Fruit fly (Drosophila melanogaster) whole organism, embryonic: ENCODE results near the gene CG10214.

Experiments
- ATbp ChIP-seq: fragments of 200-800 bp; sonication (Bioruptor generic); optimal IDR thresholded peaks from 2 replicates; lab custom pipeline; 2017; ENCODE audit warnings: missing biosample characterization, mild to moderate bottlenecking, missing genetic modification characterization, missing genetic modification reagents
- Atf-2 ChIP-seq: fragments of 200-800 bp; sonication (Bioruptor generic); optimal IDR thresholded peaks from 2 replicates; lab custom pipeline; 2016; ENCODE audit warnings: missing biosample characterization, missing genetic modification characterization
- C15 ChIP-seq: fragments of 200-800 bp; sonication (Bioruptor generic); IDR thresholded peaks from 3 replicates; pipeline ENCODE4 v1.3.6; 2022; ENCODE audit warnings: missing biosample characterization, missing genetic modification characterization
- CG10979 ChIP-seq: fragments of 200-800 bp; sonication (Bioruptor generic); optimal IDR thresholded peaks from 2 replicates; lab custom pipeline; 2018; ENCODE audit warnings: missing biosample characterization, mild to moderate bottlenecking, missing genetic modification characterization, moderate library complexity
- CG11247 ChIP-seq: fragments of 200-800 bp; sonication (Bioruptor generic); IDR thresholded peaks from 2 replicates; pipeline ENCODE4 v1.3.6; 2022; ENCODE audit warnings: missing biosample characterization, missing genetic modification characterization
- CG11695 ChIP-seq: fragments of 200-800 bp; sonication (Bioruptor generic); IDR thresholded peaks from 3 replicates; pipeline ENCODE4 v1.3.6; 2022; ENCODE audit warnings: missing biosample characterization, missing genetic modification characterization
- CG11723 ChIP-seq: fragments of 200-800 bp; sonication (Bioruptor generic); optimal IDR thresholded peaks from 2 replicates; lab custom pipeline; 2017; ENCODE audit warnings: missing biosample characterization, mild to moderate bottlenecking, missing genetic modification characterization
- CG12104 ChIP-seq: fragments of 200-800 bp; sonication (Bioruptor generic); optimal IDR thresholded peaks from 3 replicates; lab custom pipeline; 2016; ENCODE audit warnings: missing biosample characterization, missing genetic modification characterization
- CG13424 ChIP-seq: fragments of 200-800 bp; sonication (Bioruptor generic); optimal IDR thresholded peaks from 2 replicates; lab custom pipeline; 2019; ENCODE audit warnings: missing biosample characterization, mild to moderate bottlenecking, missing genetic modification characterization, moderate library complexity
- CG15514 ChIP-seq: fragments of 200-800 bp; sonication (Bioruptor generic); optimal IDR thresholded peaks from 3 replicates; lab custom pipeline; 2017; ENCODE audit warnings: missing biosample characterization, missing genetic modification characterization, mild to moderate bottlenecking, moderate library complexity, missing genetic modification reagents
- CG15601 ChIP-seq: fragments of 200-800 bp; sonication (Bioruptor generic); optimal IDR thresholded peaks from 3 replicates; lab custom pipeline; 2019; ENCODE audit warnings: missing biosample characterization, mild to moderate bottlenecking, missing genetic modification characterization, moderate library complexity
- CG17802 ChIP-seq: fragments of 200-800 bp; sonication (Bioruptor generic); optimal IDR thresholded peaks from 2 replicates; lab custom pipeline; 2018; ENCODE audit warnings: missing biosample characterization, mild to moderate bottlenecking, missing genetic modification characterization, moderate library complexity
- CG17829 ChIP-seq: fragments of 200-800 bp; optimal IDR thresholded peaks from 2 replicates; lab custom pipeline; 2019; ENCODE audit warnings: missing biosample characterization, mild to moderate bottlenecking, missing genetic modification characterization, moderate library complexity
- CG2199 ChIP-seq: fragments of 200-800 bp; sonication (Bioruptor generic); IDR thresholded peaks from 3 replicates; pipeline ENCODE4 v1.3.6; 2022; ENCODE audit warnings: missing biosample characterization, missing genetic modification characterization
- CG2889 ChIP-seq: fragments of 200-800 bp; sonication (Bioruptor generic); IDR thresholded peaks from 3 replicates; pipeline ENCODE4 v1.3.6; 2022; ENCODE audit warnings: missing biosample characterization, missing genetic modification characterization
- CG31224 ChIP-seq: fragments of 200-800 bp; sonication (Bioruptor generic); IDR thresholded peaks from 2 replicates; pipeline ENCODE4 v1.3.6; 2022; ENCODE audit warnings: missing biosample characterization, missing genetic modification characterization
- CG3838 ChIP-seq: fragments of 200-800 bp; sonication (Bioruptor generic); optimal IDR thresholded peaks from 3 replicates; lab custom pipeline; 2016; ENCODE audit warnings: missing biosample characterization, missing genetic modification characterization
- CG4404 ChIP-seq: fragments of 200-800 bp; sonication (Bioruptor generic); IDR thresholded peaks from 2 replicates; pipeline ENCODE4 v1.3.6; 2022; ENCODE audit warnings: missing biosample characterization, missing genetic modification characterization
- CG6854 ChIP-seq: fragments of 200-800 bp; sonication (Bioruptor generic); optimal IDR thresholded peaks from 3 replicates; lab custom pipeline; 2017; ENCODE audit warnings: missing biosample characterization, mild to moderate bottlenecking, missing genetic modification characterization
- CG9215 ChIP-seq: fragments of 200-800 bp; sonication (Bioruptor generic); IDR thresholded peaks from 2 replicates; pipeline ENCODE4 v1.3.6; 2022; ENCODE audit warnings: missing biosample characterization, missing genetic modification characterization
- CG9727 ChIP-seq: fragments of 200-800 bp; sonication (Bioruptor generic); optimal IDR thresholded peaks from 3 replicates; lab custom pipeline; 2017; ENCODE audit warnings: missing biosample characterization, mild to moderate bottlenecking, missing genetic modification characterization
- CG9797 ChIP-seq: fragments of 200-800 bp; sonication (Bioruptor generic); optimal IDR thresholded peaks from 3 replicates; lab custom pipeline; 2018; ENCODE audit warnings: missing biosample characterization, mild to moderate bottlenecking, missing genetic modification characterization
- Ets97D ChIP-seq: fragments of 200-800 bp; sonication (Bioruptor generic); optimal IDR thresholded peaks from 3 replicates; lab custom pipeline; 2016; ENCODE audit warnings: missing biosample characterization, missing genetic modification characterization
- HLHmδ ChIP-seq: fragments of 200-800 bp; sonication (Bioruptor generic); optimal IDR thresholded peaks from 2 replicates; lab custom pipeline; 2018; ENCODE audit warnings: missing biosample characterization, mild to moderate bottlenecking, missing genetic modification characterization, moderate library complexity
- Hand ChIP-seq: fragments of 200-800 bp; sonication (Bioruptor generic); optimal IDR thresholded peaks from 2 replicates; lab custom pipeline; 2017; ENCODE audit warnings: mild to moderate bottlenecking, missing biosample characterization, missing genetic modification reagents, missing genetic modification characterization
- Neu2 ChIP-seq: fragments of 200-800 bp; sonication (Bioruptor generic); optimal IDR thresholded peaks from 3 replicates; lab custom pipeline; 2016; ENCODE audit warnings: missing biosample characterization, missing genetic modification characterization, borderline replicate concordance
- Stat92E ChIP-seq, 3 experiments: fragments of >200 bp in 2 of 3; fragments of 200-800 bp in 1 of 3; sonication (Bioruptor generic) in 1 of 3; optimal IDR thresholded peaks; 2 replicates each; lab custom pipeline; 2017 to 2019; ENCODE audit warnings: missing biosample characterization in 3 of 3, missing genetic modification characterization in 3 of 3, mild to moderate bottlenecking in 1 of 3, moderate library complexity in 1 of 3
- Tbp ChIP-seq: fragments of >200 bp; optimal IDR thresholded peaks from 2 replicates; lab custom pipeline; 2018; ENCODE audit warnings: missing biosample characterization, missing genetic modification characterization
- Xrp1 ChIP-seq: fragments of 200-800 bp; sonication (Bioruptor generic); IDR thresholded peaks from 2 replicates; pipeline ENCODE4 v1.3.6; 2022; ENCODE audit warnings: missing biosample characterization, missing genetic modification characterization
- bowl ChIP-seq: fragments of 200-800 bp; sonication (Bioruptor generic); IDR thresholded peaks from 2 replicates; pipeline ENCODE4 v1.3.6; 2022; ENCODE audit warnings: missing biosample characterization, missing genetic modification characterization
- cato ChIP-seq: fragments of 200-800 bp; sonication (Bioruptor generic); optimal IDR thresholded peaks from 2 replicates; lab custom pipeline; 2016; ENCODE audit warnings: missing biosample characterization, missing genetic modification characterization, borderline replicate concordance
- chinmo ChIP-seq: fragments of 200-800 bp; sonication (Bioruptor generic); IDR thresholded peaks from 4 replicates; pipeline ENCODE4 v1.3.6; 2022; ENCODE audit warnings: missing biosample characterization, missing genetic modification characterization; ENCODE audit not compliant: partially characterized antibody
- corto ChIP-seq: fragments of 200-800 bp; sonication (Bioruptor generic); optimal IDR thresholded peaks from 2 replicates; lab custom pipeline; 2016; ENCODE audit warnings: missing biosample characterization, mild to moderate bottlenecking, missing genetic modification characterization, moderate library complexity
- dati ChIP-seq: fragments of 200-800 bp; sonication (Bioruptor generic); IDR thresholded peaks from 2 replicates; pipeline ENCODE4 v1.3.6; 2022; ENCODE audit warnings: missing biosample characterization, missing genetic modification characterization
- disco-r ChIP-seq: fragments of 200-800 bp; sonication (Bioruptor generic); optimal IDR thresholded peaks from 2 replicates; lab custom pipeline; 2016; ENCODE audit warnings: missing biosample characterization, missing genetic modification characterization
- fd64A ChIP-seq: fragments of 200-800 bp; sonication (Bioruptor generic); optimal IDR thresholded peaks from 3 replicates; lab custom pipeline; 2018; ENCODE audit warnings: missing biosample characterization, mild to moderate bottlenecking, missing genetic modification characterization
- fru ChIP-seq: fragments of >200 bp; optimal IDR thresholded peaks from 2 replicates; lab custom pipeline; 2017
- gce ChIP-seq: fragments of 200-800 bp; sonication (Bioruptor generic); IDR thresholded peaks from 3 replicates; pipeline ENCODE4 v1.3.6; 2022; ENCODE audit warnings: missing biosample characterization, missing genetic modification characterization
- gem ChIP-seq: fragments of 200-800 bp; sonication (Bioruptor generic); optimal IDR thresholded peaks from 2 replicates; lab custom pipeline; 2019; ENCODE audit warnings: missing biosample characterization, mild to moderate bottlenecking, missing genetic modification characterization, moderate library complexity
- grau ChIP-seq: fragments of 200-800 bp; optimal IDR thresholded peaks from 3 replicates; lab custom pipeline; 2019; ENCODE audit warnings: missing biosample characterization, mild to moderate bottlenecking, missing genetic modification characterization, moderate library complexity
- ham ChIP-seq: fragments of 200-800 bp; sonication (Bioruptor generic); IDR thresholded peaks from 2 replicates; pipeline ENCODE4 v1.3.6; 2022; ENCODE audit warnings: missing biosample characterization, missing genetic modification characterization
- kah ChIP-seq: fragments of 200-800 bp; sonication (Bioruptor generic); optimal IDR thresholded peaks from 2 replicates; lab custom pipeline; 2018; ENCODE audit warnings: missing biosample characterization, mild to moderate bottlenecking, missing genetic modification characterization
- knrl ChIP-seq: fragments of 200-800 bp; sonication (Bioruptor generic); IDR thresholded peaks from 3 replicates; pipeline ENCODE4 v1.3.6; 2022; ENCODE audit warnings: missing biosample characterization, missing genetic modification characterization; ENCODE audit not compliant: partially characterized antibody
- otp ChIP-seq: fragments of 200-800 bp; sonication (Bioruptor generic); IDR thresholded peaks from 3 replicates; pipeline ENCODE4, ENCODE4 v1.3.6; 2022; ENCODE audit warnings: missing biosample characterization, missing genetic modification characterization
- salm ChIP-seq: fragments of 200-800 bp; sonication (Bioruptor generic); optimal IDR thresholded peaks from 2 replicates; lab custom pipeline; 2018; ENCODE audit warnings: missing biosample characterization, mild to moderate bottlenecking, missing genetic modification characterization
- shn ChIP-seq: fragments of 200-800 bp; sonication (Bioruptor generic); optimal IDR thresholded peaks from 3 replicates; lab custom pipeline; 2016; ENCODE audit warnings: missing biosample characterization, missing genetic modification characterization
- sob ChIP-seq: fragments of 200-800 bp; sonication (Bioruptor generic); IDR thresholded peaks from 2 replicates; pipeline ENCODE4 v1.3.6; 2022; ENCODE audit warnings: missing biosample characterization, missing genetic modification characterization
- twi ChIP-seq: fragments of 200-800 bp; optimal IDR thresholded peaks from 2 replicates; lab custom pipeline; 2019; ENCODE audit warnings: missing biosample characterization, mild to moderate bottlenecking, missing genetic modification characterization, moderate library complexity
- vnd ChIP-seq: fragments of 200-800 bp; sonication (Bioruptor generic); IDR thresholded peaks from 3 replicates; pipeline ENCODE4 v1.3.6; 2022; ENCODE audit warnings: missing biosample characterization, missing genetic modification characterization; ENCODE audit not compliant: partially characterized antibody
- z ChIP-seq: fragments of 200-800 bp; sonication (Bioruptor generic); IDR thresholded peaks from 3 replicates; pipeline ENCODE4 v1.3.6; 2022; ENCODE audit warnings: missing biosample characterization, missing genetic modification characterization

CG10214 gene

dm6 chr3R:23781466-23781935 lies 14.2 kb upstream of the CG10214 start, which contains the start of the genes Nup98-96 and mbc (continued):
- TF ChIP-seq gce (GFP tag; lab: Robert Waterston, UW) = peak; percentile 48; the same call in 1 of the 3 replicates
- TF ChIP-seq CG9215 (GFP tag; lab: Robert Waterston, UW) = peak; percentile 90
- peak; percentile 88 for TF ChIP-seq CG4404
- TF ChIP-seq CG15601 = peak; percentile 83
- peak; percentile 66; the same call in 1 of the 3 replicates for TF ChIP-seq z (GFP tag; lab: Robert Waterston, UW)
- peak; percentile 74 for TF ChIP-seq twi (tag; lab: Kevin White, UChicago)
- no peak for TF ChIP-seq corto
- peak; percentile 63 for TF ChIP-seq salm (tag; lab: Kevin White, UChicago)
- TF ChIP-seq CG6854 (GFP tag; lab: Kevin White, UChicago) = no peak
- TF ChIP-seq ham = peak; percentile 46; the same call in 1 of the 2 replicates
- peak; percentile 69 for TF ChIP-seq cato
- peak; percentile 82 for TF ChIP-seq sob (GFP tag; lab: Robert Waterston, UW)
- TF ChIP-seq Neu2 (GFP tag; lab: Kevin White, UChicago) = peak; percentile 74
- peak; percentile 44 for TF ChIP-seq kah (GFP tag; lab: Kevin White, UChicago)
- TF ChIP-seq CG11695 = peak; percentile 75
- TF ChIP-seq fd64A (GFP tag; lab: Kevin White, UChicago) = no peak
- TF ChIP-seq shn (GFP tag; lab: Kevin White, UChicago) = peak; percentile 94
- TF ChIP-seq gem (tag; lab: Kevin White, UChicago) = peak; percentile 92
- peak; percentile 70 for TF ChIP-seq CG11723 (GFP tag; lab: Kevin White, UChicago)
- peak; percentile 19 for TF ChIP-seq Hand (GFP tag; lab: Kevin White, UChicago)
- TF ChIP-seq otp (GFP tag; lab: Robert Waterston, UW) = peak; percentile 81
- TF ChIP-seq CG11247 (GFP tag; lab: Robert Waterston, UW) = peak; percentile 79
- no peak for TF ChIP-seq dati
- TF ChIP-seq CG13424 (tag; lab: Kevin White, UChicago) = peak; percentile 88
- TF ChIP-seq knrl (GFP tag; lab: Robert Waterston, UW) = peak; percentile 61; the same call in 2 of the 3 replicates
- peak; percentile 84 for TF ChIP-seq CG15514 (GFP tag; lab: Kevin White, UChicago)
- no peak for TF ChIP-seq vnd (GFP tag; lab: Robert Waterston, UW)
- peak; percentile 89 for TF ChIP-seq Ets97D (GFP tag; lab: Kevin White, UChicago)
- peak; percentile 88; the same call in 2 of the 4 replicates for TF ChIP-seq chinmo
- peak; percentile 90 for TF ChIP-seq HLHmδ (GFP tag; lab: Kevin White, UChicago)
- TF ChIP-seq CG2199 (GFP tag; lab: Robert Waterston, UW) = no peak; the same call in 2 of the 3 replicates
- peak; percentile 62; the same call in 1 of the 3 replicates for TF ChIP-seq C15 (GFP tag; lab: Robert Waterston, UW)
- peak in 1 of 3 experiments; percentile 70 for TF ChIP-seq Stat92E (GFP tag; optimal IDR thresholded peaks at IDR 0.05; lab: Kevin White, UChicago)
- peak; percentile 48 for TF ChIP-seq ATbp (GFP tag; lab: Kevin White, UChicago)
- TF ChIP-seq CG9797 (GFP tag; lab: Kevin White, UChicago) = peak; percentile 100
- TF ChIP-seq bowl (GFP tag; lab: Robert Waterston, UW) = peak; percentile 15; the same call in 1 of the 2 replicates
- peak; percentile 87 for TF ChIP-seq Atf-2 (GFP tag; lab: Kevin White, UChicago)
- peak; percentile 87 for TF ChIP-seq CG17802 (tag; lab: Kevin White, UChicago)
- no peak for TF ChIP-seq Tbp (GFP tag; lab: Kevin White, UChicago)
- no peak for TF ChIP-seq fru (lab: Kevin White, UChicago)
- peak; percentile 69 for TF ChIP-seq CG3838 (GFP tag; lab: Kevin White, UChicago)
- peak; percentile 80 for TF ChIP-seq Xrp1
- TF ChIP-seq CG10979 (tag; lab: Kevin White, UChicago) = peak; percentile 71
- TF ChIP-seq grau (tag; lab: Kevin White, UChicago) = peak; percentile 86
- TF ChIP-seq disco-r (GFP tag; lab: Kevin White, UChicago) = peak; percentile 72
- TF ChIP-seq CG12104 (GFP tag; lab: Kevin White, UChicago) = peak; percentile 63
- TF ChIP-seq CG17829 (tag; lab: Kevin White, UChicago) = peak; percentile 89
- peak; percentile 61 for TF ChIP-seq CG31224 (GFP tag; lab: Robert Waterston, UW)
- peak; percentile 84 for TF ChIP-seq CG9727 (GFP tag; lab: Kevin White, UChicago)
- TF ChIP-seq CG2889 (GFP tag; lab: Robert Waterston, UW) = peak; percentile 63; the same call in 2 of the 3 replicates
